Fruit fly (Drosophila melanogaster): Measurements from ENCODE around the gene Dif.

The Dif gene

DNA sequence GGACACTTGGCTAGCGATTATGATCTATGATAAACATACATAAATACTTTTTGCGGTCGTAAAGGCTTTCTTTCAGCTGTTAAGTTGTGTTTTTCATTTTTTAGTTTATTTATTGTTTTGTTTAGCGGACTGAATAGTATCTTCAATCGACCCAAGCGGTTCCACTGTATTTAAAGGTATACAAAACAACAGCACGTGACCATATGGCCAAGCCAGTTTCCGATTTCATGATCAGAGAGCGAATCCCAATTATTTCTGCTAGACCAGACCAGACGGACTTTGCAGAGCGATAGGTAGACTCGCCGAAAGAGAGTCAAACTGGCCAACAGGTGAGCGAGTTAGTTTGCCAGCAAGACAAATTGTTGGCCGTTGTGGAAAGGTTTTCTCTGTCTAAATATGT is 38.6 kb upstream of the Dif start, which contains the start of gene Sgt:
Gene Sgt (plus strand): TSS at position 80 of the 400 bp plus-strand sequence.
- no peak for TF ChIP-seq Eip93F (GFP tag; optimal IDR thresholded peaks at IDR 0.05)
- 0 out of 2 replicates have a peak, but pooled peaks have one; percentile 24 for TF ChIP-seq CG15336 (GFP tag; IDR thresholded peaks at IDR 0.05)

- no peak for TF ChIP-seq dac (GFP tag; optimal IDR thresholded peaks at IDR 0.05)
- TF ChIP-seq fkh (GFP tag; optimal IDR thresholded peaks at IDR 0.05), result peak; percentile 76
- peak; percentile 19 for TF ChIP-seq vri (GFP tag; optimal IDR thresholded peaks at IDR 0.05)
- no peak for TF ChIP-seq Hr39 (GFP tag; optimal IDR thresholded peaks at IDR 0.05)
Measured at dm6 chr2L:17470630-17471029, 37.7 kb upstream of the Dif start.

DNA sequence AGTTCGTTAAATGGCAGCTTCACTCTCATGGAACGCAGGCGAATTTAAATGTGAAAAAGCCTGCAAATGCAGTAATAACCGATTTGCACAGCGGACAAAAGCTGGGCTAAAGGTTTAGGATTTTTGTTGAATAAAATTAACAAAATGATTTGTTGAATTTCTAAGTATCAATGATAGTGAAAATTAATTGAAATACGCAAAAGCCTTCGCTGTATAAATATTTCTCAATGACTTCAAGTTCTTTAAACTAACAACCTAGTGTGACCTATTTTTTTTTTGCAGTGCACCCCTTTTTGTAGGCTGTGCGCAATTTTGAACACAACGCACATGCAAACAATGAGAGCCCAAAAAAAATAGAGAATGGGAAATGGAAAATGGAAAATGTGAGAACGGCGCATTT is 34.0 kb upstream of the Dif start:
- TF ChIP-seq Lpt (GFP tag; optimal IDR thresholded peaks at IDR 0.05) (peak; percentile 63), CG7368 (GFP tag; optimal IDR thresholded peaks at IDR 0.05) (no peak), Ets21C (GFP tag; optimal IDR thresholded peaks at IDR 0.05) (no peak), Gug (GFP tag; IDR thresholded peaks at IDR 0.05) (peak; percentile 39), Blimp-1 (GFP tag; optimal IDR thresholded peaks at IDR 0.05) (no peak), achi (GFP tag; optimal IDR thresholded peaks at IDR 0.05) (peak; percentile 34), CG6163 (GFP tag; IDR thresholded peaks at IDR 0.05) (peak; percentile 42; the same call in 1 of the 3 replicates), fd85E (GFP tag; optimal IDR thresholded peaks at IDR 0.05) (no peak), spab (GFP tag; optimal IDR thresholded peaks at IDR 0.05) (no peak), CG8119 (GFP tag; IDR thresholded peaks at IDR 0.05) (peak; percentile 73), CG9139 (GFP tag; optimal IDR thresholded peaks at IDR 0.05) (no peak), Eip75B (GFP tag; optimal IDR thresholded peaks at IDR 0.05) (peak; percentile 49), vri (GFP tag; optimal IDR thresholded peaks at IDR 0.05) (no peak), CG34406 (GFP tag; optimal IDR thresholded peaks at IDR 0.05) (no peak), Ets96B (tag; optimal IDR thresholded peaks at IDR 0.05) (peak; percentile 6), CG10669 (GFP tag; optimal IDR thresholded peaks at IDR 0.05) (peak; percentile 12), CG6792 (GFP tag; optimal IDR thresholded peaks at IDR 0.05) (peak; percentile 30), CG6276 (GFP tag; optimal IDR thresholded peaks at IDR 0.05) (peak; percentile 39), CG15336 (GFP tag; IDR thresholded peaks at IDR 0.05) (peak; percentile 75), CG10631 (GFP tag; optimal IDR thresholded peaks at IDR 0.05) (peak; percentile 46), dsx (GFP tag; optimal IDR thresholded peaks at IDR 0.05; ENCODE audit: poor library complexity, severe bottlenecking) (no peak), CG4318 (GFP tag; optimal IDR thresholded peaks at IDR 0.05) (no peak), CG31627 (GFP tag; optimal IDR thresholded peaks at IDR 0.05) (peak; percentile 17), topi (GFP tag; optimal IDR thresholded peaks at IDR 0.05) (no peak), acj6 (GFP tag; optimal IDR thresholded peaks at IDR 0.05) (peak; percentile 61), Sox14 (GFP tag; optimal IDR thresholded peaks at IDR 0.05) (peak; percentile 46), CG11902 (GFP tag; optimal IDR thresholded peaks at IDR 0.05) (no peak), CG11294 (GFP tag; IDR thresholded peaks at IDR 0.05) (no peak), Met (GFP tag; optimal IDR thresholded peaks at IDR 0.05) (no peak), CG8319 (GFP tag; optimal IDR thresholded peaks at IDR 0.05) (no peak), Sox102F (GFP tag; optimal IDR thresholded peaks at IDR 0.05) (no peak), pdm3 (GFP tag; optimal IDR thresholded peaks at IDR 0.05) (peak; percentile 49), Eip93F (GFP tag; optimal IDR thresholded peaks at IDR 0.05) (no peak), Smox (GFP tag; optimal IDR thresholded peaks at IDR 0.05) (no peak), OdsH (GFP tag; optimal IDR thresholded peaks at IDR 0.05) (peak; percentile 46), CG1621 (tag; optimal IDR thresholded peaks at IDR 0.05) (no peak), CG6854 (GFP tag; optimal IDR thresholded peaks at IDR 0.05) (no peak), Eip78C (GFP tag) (peak; percentile 84), CG6808 (GFP tag; optimal IDR thresholded peaks at IDR 0.05) (no peak), Hr39 (GFP tag; optimal IDR thresholded peaks at IDR 0.05) (no peak), Hr4 (GFP tag; optimal IDR thresholded peaks at IDR 0.05) (peak; percentile 58), eg (GFP tag; IDR thresholded peaks at IDR 0.05) (peak; percentile 58), CG8632 (GFP tag; optimal IDR thresholded peaks at IDR 0.05) (peak; percentile 24), salr (GFP tag; optimal IDR thresholded peaks at IDR 0.05) (no peak), esn (GFP tag; optimal IDR thresholded peaks at IDR 0.05) (peak; percentile 26), fkh (GFP tag; optimal IDR thresholded peaks at IDR 0.05) (no peak), lz (GFP tag; optimal IDR thresholded peaks at IDR 0.05) (peak; percentile 7)
